Fruit fly (Drosophila melanogaster) whole organism, prepupa: ENCODE results near the gene t-cup.

Experiments used
- Blimp-1 ChIP-seq: fragments of 200-800 bp; sonication (Bioruptor generic); optimal IDR thresholded peaks from 3 replicates; lab custom pipeline; 2017; ENCODE audit warnings: missing biosample characterization, missing genetic modification characterization, mild to moderate bottlenecking, moderate library complexity, missing genetic modification reagents
- CG10631 ChIP-seq: fragments of 200-800 bp; sonication (Bioruptor generic); optimal IDR thresholded peaks from 2 replicates; lab custom pipeline; 2016; ENCODE audit warnings: missing biosample characterization, missing genetic modification characterization
- CG10669 ChIP-seq: fragments of 200-800 bp; sonication (Bioruptor generic); optimal IDR thresholded peaks from 3 replicates; lab custom pipeline; 2018; ENCODE audit warnings: missing biosample characterization, mild to moderate bottlenecking, missing genetic modification characterization, moderate library complexity
- CG11294 ChIP-seq: fragments of 200-800 bp; sonication (Bioruptor generic); IDR thresholded peaks from 2 replicates; pipeline ENCODE4 v1.3.6; 2022; ENCODE audit warnings: missing biosample characterization, missing genetic modification characterization
- CG11762 ChIP-seq: fragments of 200-800 bp; sonication (Bioruptor generic); optimal IDR thresholded peaks from 3 replicates; lab custom pipeline; 2016; ENCODE audit warnings: missing biosample characterization, missing genetic modification characterization; ENCODE audit not compliant: insufficient read depth
- CG11902 ChIP-seq: fragments of 200-800 bp; sonication (Bioruptor generic); optimal IDR thresholded peaks from 3 replicates; lab custom pipeline; 2016; ENCODE audit warnings: missing biosample characterization, missing genetic modification characterization
- CG15336 ChIP-seq: fragments of 200-800 bp; sonication (Bioruptor generic); IDR thresholded peaks from 2 replicates; pipeline ENCODE4 v1.3.6; 2022; ENCODE audit warnings: missing biosample characterization, missing genetic modification characterization
- CG1621 ChIP-seq: fragments of 200-800 bp; sonication (Bioruptor generic); optimal IDR thresholded peaks from 3 replicates; lab custom pipeline; 2018; ENCODE audit warnings: missing biosample characterization, mild to moderate bottlenecking, missing genetic modification characterization
- CG16779 ChIP-seq: fragments of 200-800 bp; sonication (Bioruptor generic); optimal IDR thresholded peaks from 3 replicates; lab custom pipeline; 2017; ENCODE audit warnings: missing biosample characterization, mild to moderate bottlenecking, missing genetic modification characterization
- CG3032 ChIP-seq: fragments of 200-800 bp; optimal IDR thresholded peaks from 2 replicates; lab custom pipeline; 2019; ENCODE audit warnings: missing biosample characterization, mild to moderate bottlenecking, missing genetic modification characterization, moderate library complexity
- CG32006 ChIP-seq: fragments of 200-800 bp; sonication (Bioruptor generic); optimal IDR thresholded peaks from 3 replicates; lab custom pipeline; 2017; ENCODE audit warnings: missing biosample characterization, mild to moderate bottlenecking, missing genetic modification characterization
- CG34406 ChIP-seq: fragments of 200-800 bp; sonication (Bioruptor generic); optimal IDR thresholded peaks from 3 replicates; lab custom pipeline; 2016; ENCODE audit warnings: missing biosample characterization, missing genetic modification characterization
- CG3919 ChIP-seq: fragments of 200-800 bp; sonication (Bioruptor generic); optimal IDR thresholded peaks from 3 replicates; lab custom pipeline; 2016; ENCODE audit warnings: missing biosample characterization, missing genetic modification characterization
- CG4318 ChIP-seq: fragments of 200-800 bp; sonication (Bioruptor generic); optimal IDR thresholded peaks from 3 replicates; lab custom pipeline; 2017; ENCODE audit warnings: missing biosample characterization, mild to moderate bottlenecking, missing genetic modification characterization
- CG6163 ChIP-seq: fragments of 200-800 bp; sonication (Bioruptor generic); IDR thresholded peaks from 3 replicates; pipeline ENCODE4 v1.3.6; 2022; ENCODE audit warnings: missing biosample characterization, missing genetic modification characterization
- CG6276 ChIP-seq: fragments of 200-800 bp; sonication (Bioruptor generic); optimal IDR thresholded peaks from 2 replicates; lab custom pipeline; 2017; ENCODE audit warnings: missing biosample characterization, mild to moderate bottlenecking, missing genetic modification characterization
- CG6808 ChIP-seq: fragments of 200-800 bp; sonication (Bioruptor generic); optimal IDR thresholded peaks from 3 replicates; lab custom pipeline; 2017; ENCODE audit warnings: missing biosample characterization, missing genetic modification characterization, mild to moderate bottlenecking, moderate library complexity, missing genetic modification reagents
- CG6854 ChIP-seq: fragments of 200-800 bp; sonication (Bioruptor generic); optimal IDR thresholded peaks from 2 replicates; lab custom pipeline; 2017; ENCODE audit warnings: missing biosample characterization, mild to moderate bottlenecking, missing genetic modification characterization
- CG7368 ChIP-seq: fragments of 200-800 bp; sonication (Bioruptor generic); optimal IDR thresholded peaks from 3 replicates; lab custom pipeline; 2016; ENCODE audit warnings: missing biosample characterization, missing genetic modification characterization
- CG8119 ChIP-seq: fragments of 200-800 bp; sonication (Bioruptor generic); IDR thresholded peaks from 3 replicates; pipeline ENCODE4 v1.3.6; 2022; ENCODE audit warnings: missing biosample characterization, missing genetic modification characterization
- CG8632 ChIP-seq: fragments of 200-800 bp; sonication (Bioruptor generic); optimal IDR thresholded peaks from 3 replicates; lab custom pipeline; 2016; ENCODE audit warnings: missing biosample characterization, missing genetic modification characterization
- CG9139 ChIP-seq: fragments of 200-800 bp; sonication (Bioruptor generic); optimal IDR thresholded peaks from 3 replicates; lab custom pipeline; 2017; ENCODE audit warnings: missing biosample characterization, mild to moderate bottlenecking, missing genetic modification characterization
- Eip75B ChIP-seq: fragments of 200-800 bp; sonication (Bioruptor generic); optimal IDR thresholded peaks from 3 replicates; lab custom pipeline; 2016; ENCODE audit warnings: missing biosample characterization, missing genetic modification characterization
- Eip78C ChIP-seq: fragments of 200-800 bp; sonication (Bioruptor generic); peaks from one replicate; lab custom pipeline; 2016; ENCODE audit warnings: missing biosample characterization, missing genetic modification characterization
- Eip93F ChIP-seq: fragments of 200-800 bp; sonication (Bioruptor generic); optimal IDR thresholded peaks from 2 replicates; lab custom pipeline; 2016; ENCODE audit warnings: missing biosample characterization, mild to moderate bottlenecking, missing genetic modification characterization
- Ets21C ChIP-seq: fragments of 200-800 bp; sonication (Bioruptor generic); optimal IDR thresholded peaks from 3 replicates; lab custom pipeline; 2016; ENCODE audit warnings: missing biosample characterization, missing genetic modification characterization
- Ets96B ChIP-seq: fragments of 200-800 bp; optimal IDR thresholded peaks from 2 replicates; lab custom pipeline; 2019; ENCODE audit warnings: missing biosample characterization, mild to moderate bottlenecking, missing genetic modification characterization, moderate library complexity
- Gug ChIP-seq: fragments of 200-800 bp; sonication (Bioruptor generic); IDR thresholded peaks from 2 replicates; pipeline ENCODE4 v1.3.6; 2022; ENCODE audit warnings: missing biosample characterization, missing genetic modification characterization
- Hr39 ChIP-seq: fragments of 200-800 bp; sonication (Bioruptor generic); optimal IDR thresholded peaks from 2 replicates; lab custom pipeline; 2016; ENCODE audit warnings: missing biosample characterization, missing genetic modification characterization
- Lpt ChIP-seq: fragments of 200-800 bp; sonication (Bioruptor generic); optimal IDR thresholded peaks from 3 replicates; lab custom pipeline; 2016; ENCODE audit warnings: missing biosample characterization, missing genetic modification characterization
- Met ChIP-seq: fragments of 200-800 bp; sonication (Bioruptor generic); optimal IDR thresholded peaks from 3 replicates; lab custom pipeline; 2016; ENCODE audit warnings: missing biosample characterization, missing genetic modification characterization
- Smox ChIP-seq: fragments of 200-800 bp; sonication (Bioruptor generic); optimal IDR thresholded peaks from 3 replicates; lab custom pipeline; 2016; ENCODE audit warnings: missing biosample characterization, missing genetic modification characterization
- Sox102F ChIP-seq: fragments of 200-800 bp; sonication (Bioruptor generic); optimal IDR thresholded peaks from 2 replicates; lab custom pipeline; 2016; ENCODE audit warnings: missing biosample characterization, mild to moderate bottlenecking, missing genetic modification characterization
- Sox14 ChIP-seq: fragments of 200-800 bp; sonication (Bioruptor generic); optimal IDR thresholded peaks from 3 replicates; lab custom pipeline; 2016; ENCODE audit warnings: missing biosample characterization, missing genetic modification characterization
- Sox15 ChIP-seq: fragments of 200-800 bp; sonication (Bioruptor generic); optimal IDR thresholded peaks from 3 replicates; lab custom pipeline; 2016; ENCODE audit warnings: missing biosample characterization, missing genetic modification characterization
- achi ChIP-seq: fragments of 200-800 bp; sonication (Bioruptor generic); optimal IDR thresholded peaks from 3 replicates; lab custom pipeline; 2016; ENCODE audit warnings: missing biosample characterization, missing genetic modification characterization
- acj6 ChIP-seq: fragments of 200-800 bp; sonication (Bioruptor generic); optimal IDR thresholded peaks from 3 replicates; lab custom pipeline; 2016; ENCODE audit warnings: missing biosample characterization, missing genetic modification characterization
- dac ChIP-seq: fragments of 200-800 bp; sonication (Bioruptor generic); optimal IDR thresholded peaks from 2 replicates; lab custom pipeline; 2017; ENCODE audit warnings: missing biosample characterization, mild to moderate bottlenecking, missing genetic modification characterization
- dsx ChIP-seq: fragments of 200-800 bp; optimal IDR thresholded peaks from 3 replicates; lab custom pipeline; 2019; ENCODE audit warnings: missing biosample characterization, mild to moderate bottlenecking, missing genetic modification characterization, moderate library complexity; ENCODE audit not compliant: poor library complexity, severe bottlenecking
- eg ChIP-seq: fragments of 200-800 bp; sonication (Bioruptor generic); IDR thresholded peaks from 3 replicates; pipeline ENCODE4 v1.3.6; 2022; ENCODE audit warnings: missing biosample characterization, missing genetic modification characterization
- esn ChIP-seq: fragments of 200-800 bp; sonication (Bioruptor generic); optimal IDR thresholded peaks from 2 replicates; lab custom pipeline; 2016; ENCODE audit warnings: missing biosample characterization, mild to moderate bottlenecking, missing genetic modification characterization, moderate library complexity
- fd85E ChIP-seq: fragments of 200-800 bp; sonication (Bioruptor generic); optimal IDR thresholded peaks from 3 replicates; lab custom pipeline; 2016; ENCODE audit warnings: missing biosample characterization, missing genetic modification characterization
- fkh ChIP-seq: fragments of 200-800 bp; sonication (Bioruptor generic); optimal IDR thresholded peaks from 3 replicates; lab custom pipeline; 2017; ENCODE audit warnings: missing biosample characterization, mild to moderate bottlenecking, missing genetic modification characterization, moderate library complexity
- lz ChIP-seq: fragments of 200-800 bp; sonication (Bioruptor generic); optimal IDR thresholded peaks from 3 replicates; lab custom pipeline; 2016; ENCODE audit warnings: missing biosample characterization, missing genetic modification characterization
- net ChIP-seq: fragments of 200-800 bp; sonication (Bioruptor generic); optimal IDR thresholded peaks from 3 replicates; lab custom pipeline; 2016; ENCODE audit warnings: missing biosample characterization, missing genetic modification characterization
- pdm3 ChIP-seq: fragments of 200-800 bp; sonication (Bioruptor generic); optimal IDR thresholded peaks from 3 replicates; lab custom pipeline; 2016; ENCODE audit warnings: missing biosample characterization, missing genetic modification characterization
- salr ChIP-seq, 2 experiments: fragments of 200-800 bp; sonication (Bioruptor generic); optimal IDR thresholded peaks; 3 replicates each; lab custom pipeline; 2016 to 2018; ENCODE audit warnings: missing biosample characterization in 2 of 2, missing genetic modification characterization in 2 of 2, mild to moderate bottlenecking in 1 of 2
- ss ChIP-seq, 2 experiments: fragments of 200-800 bp; sonication (Bioruptor generic); optimal IDR thresholded peaks; 2 replicates in 1 of 2; 3 replicates in 1 of 2; lab custom pipeline; 2017 to 2018; ENCODE audit warnings: mild to moderate bottlenecking in 2 of 2, missing biosample characterization in 2 of 2, missing genetic modification characterization in 2 of 2, moderate library complexity in 1 of 2
- svp ChIP-seq: fragments of 200-800 bp; sonication (Bioruptor generic); peaks from one replicate; lab custom pipeline; 2016; ENCODE audit warnings: missing biosample characterization, missing genetic modification characterization
- topi ChIP-seq: fragments of 200-800 bp; sonication (Bioruptor generic); optimal IDR thresholded peaks from 3 replicates; lab custom pipeline; 2016; ENCODE audit warnings: missing biosample characterization, missing genetic modification characterization
- vri ChIP-seq: fragments of 200-800 bp; sonication (Bioruptor generic); optimal IDR thresholded peaks from 3 replicates; lab custom pipeline; 2016; ENCODE audit warnings: missing biosample characterization, mild to moderate bottlenecking, missing genetic modification characterization

t-cup gene

DNA sequence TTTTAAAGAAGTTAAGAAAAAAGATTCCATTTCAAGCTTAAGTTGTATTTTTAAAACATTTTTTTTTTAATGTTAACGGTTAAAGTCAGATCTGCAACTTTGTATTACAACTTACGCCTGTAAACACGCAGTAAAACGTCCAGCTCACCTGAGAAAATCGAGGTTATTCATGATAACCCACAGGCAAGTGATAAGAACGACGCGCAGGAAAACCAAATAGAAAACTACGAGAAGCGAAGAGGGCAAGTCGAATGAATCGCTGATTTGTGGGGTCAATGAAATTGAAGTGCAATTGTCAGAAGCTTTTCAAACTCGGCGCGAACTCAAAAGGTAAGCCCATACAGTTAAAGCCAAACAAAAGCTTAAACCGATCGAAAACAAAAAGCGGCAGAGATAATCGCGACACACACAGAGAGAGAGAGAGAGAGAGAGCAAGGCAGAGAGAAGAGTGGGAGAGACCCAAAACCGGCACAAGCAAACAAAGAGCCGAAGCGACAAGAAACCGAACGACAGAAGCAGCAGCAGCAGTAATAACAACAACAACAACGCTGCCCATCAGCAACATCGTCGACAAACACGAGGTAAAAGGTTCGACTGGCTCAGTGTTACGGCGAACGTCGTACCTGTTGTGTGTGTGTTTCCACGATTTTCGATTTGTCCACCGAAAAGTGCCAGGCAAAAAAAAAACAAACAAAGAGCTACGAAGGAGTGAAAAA is 10.4 kb upstream of the t-cup start, which contains the start of gene CG43051:
Gene CG43051, plus strand, starts transcription at position 602 of the 716 bp plus-strand sequence.
- no peak for TF ChIP-seq dac (GFP tag; lab: Kevin White, UChicago)
- no peak for TF ChIP-seq topi (GFP tag; lab: Kevin White, UChicago)
- peak; percentile 13 for TF ChIP-seq Ets96B (tag; lab: Kevin White, UChicago)
- TF ChIP-seq net (GFP tag; lab: Kevin White, UChicago), result peak; percentile 44
- TF ChIP-seq acj6 (GFP tag; lab: Kevin White, UChicago), result no peak
- TF ChIP-seq CG32006 (GFP tag; lab: Kevin White, UChicago), result no peak
- peak; percentile 17 for TF ChIP-seq Lpt (GFP tag; lab: Kevin White, UChicago)
- peak; percentile 22 for TF ChIP-seq CG1621 (tag; lab: Kevin White, UChicago)
- peak; percentile 55 for TF ChIP-seq CG8632 (GFP tag; lab: Kevin White, UChicago)
- peak; percentile 87 for TF ChIP-seq svp
- TF ChIP-seq Smox (GFP tag; lab: Kevin White, UChicago), result peak; percentile 6
- no peak for TF ChIP-seq Sox15
- no peak for TF ChIP-seq CG3032 (tag; lab: Kevin White, UChicago)
- peak; percentile 54; the same call in 2 of the 3 replicates for TF ChIP-seq CG8119 (GFP tag; lab: Robert Waterston, UW)
- TF ChIP-seq Sox14 (GFP tag; lab: Kevin White, UChicago), result peak; percentile 94
- TF ChIP-seq lz (GFP tag; lab: Kevin White, UChicago), result no peak
- TF ChIP-seq Met (GFP tag; lab: Kevin White, UChicago), result peak; percentile 53
- no peak for TF ChIP-seq CG34406 (GFP tag; lab: Kevin White, UChicago)
- TF ChIP-seq CG6276 (GFP tag; lab: Kevin White, UChicago), result peak; percentile 57
- peak; percentile 62 for TF ChIP-seq fkh (GFP tag; lab: Kevin White, UChicago)
- TF ChIP-seq Sox102F, result peak; percentile 75
- peak; percentile 66 for TF ChIP-seq CG16779 (tag; lab: Kevin White, UChicago)
- no peak for TF ChIP-seq CG10669
- TF ChIP-seq Eip75B, result peak; percentile 53
- TF ChIP-seq ss (GFP tag; optimal IDR thresholded peaks at IDR 0.05; lab: Kevin White, UChicago), result peak; percentile 59 to 67
- no peak for TF ChIP-seq salr (GFP tag; optimal IDR thresholded peaks at IDR 0.05; lab: Kevin White, UChicago)
- TF ChIP-seq Gug (GFP tag; lab: Robert Waterston, UW), result no peak
- TF ChIP-seq fd85E (GFP tag; lab: Kevin White, UChicago), result peak; percentile 76
- TF ChIP-seq Eip78C, result peak; percentile 62
- no peak for TF ChIP-seq CG10631
- TF ChIP-seq CG6163 (GFP tag; lab: Robert Waterston, UW), result peak; percentile 73
- TF ChIP-seq pdm3, result no peak
- TF ChIP-seq Blimp-1 (GFP tag; lab: Kevin White, UChicago), result peak; percentile 10
- peak; percentile 89 for TF ChIP-seq CG6854
- 0 out of 3 replicates have a peak, but pooled peaks have one; percentile 28 for TF ChIP-seq eg
- no peak for TF ChIP-seq CG7368 (GFP tag; lab: Kevin White, UChicago)
- no peak for TF ChIP-seq CG11762 (GFP tag; lab: Kevin White, UChicago)
- TF ChIP-seq CG11902 (GFP tag; lab: Kevin White, UChicago), result no peak
- peak; percentile 64 for TF ChIP-seq esn (GFP tag; lab: Kevin White, UChicago)
- TF ChIP-seq Eip93F (GFP tag; lab: Kevin White, UChicago), result peak; percentile 77
- peak; percentile 44 for TF ChIP-seq CG3919 (GFP tag; lab: Kevin White, UChicago)
- TF ChIP-seq Ets21C (GFP tag; lab: Kevin White, UChicago), result no peak
- TF ChIP-seq CG6808 (GFP tag; lab: Kevin White, UChicago), result peak; percentile 55
- TF ChIP-seq achi, result peak; percentile 28
- TF ChIP-seq CG9139, result peak; percentile 60
- TF ChIP-seq vri (GFP tag; lab: Kevin White, UChicago), result peak; percentile 89
- TF ChIP-seq dsx (GFP tag; lab: Kevin White, UChicago), result peak; percentile 94
- TF ChIP-seq Hr39, result no peak
- TF ChIP-seq CG15336 (GFP tag; lab: Robert Waterston, UW), result peak; percentile 60; the same call in 1 of the 2 replicates
- TF ChIP-seq CG11294 (GFP tag; lab: Robert Waterston, UW), result peak; percentile 14; the same call in 1 of the 2 replicates
- TF ChIP-seq CG4318 (GFP tag; lab: Kevin White, UChicago), result no peak
